Fruit fly (Drosophila melanogaster) whole organism, wandering third instar larva: ENCODE data around the gene CG9135.

Experiments
- Abd-B ChIP-seq: fragments of >200 bp; optimal IDR thresholded peaks from 2 replicates; lab custom pipeline; 2017; ENCODE audit warnings: missing biosample characterization, missing genetic modification characterization
- CG32264 ChIP-seq: fragments of 200-800 bp; sonication (Bioruptor generic); optimal IDR thresholded peaks from 2 replicates; lab custom pipeline; 2016; ENCODE audit warnings: missing biosample characterization, missing genetic modification characterization
- CG9705 ChIP-seq: fragments of 200-800 bp; sonication (Bioruptor generic); optimal IDR thresholded peaks from 2 replicates; lab custom pipeline; 2018; ENCODE audit warnings: missing biosample characterization, mild to moderate bottlenecking, missing genetic modification characterization
- CrebA ChIP-seq: fragments of 200-800 bp; sonication (Bioruptor generic); optimal IDR thresholded peaks from 2 replicates; lab custom pipeline; 2016; ENCODE audit warnings: missing biosample characterization, mild to moderate bottlenecking, missing genetic modification characterization, borderline replicate concordance
- Dfd ChIP-seq: fragments of >200 bp; optimal IDR thresholded peaks from 2 replicates; lab custom pipeline; 2017; ENCODE audit warnings: missing biosample characterization, missing genetic modification characterization
- Dif ChIP-seq: fragments of 200-275, 200-300 bp; sonication (Bioruptor generic); optimal IDR thresholded peaks from 2 replicates; lab custom pipeline; 2018; ENCODE audit warnings: missing biosample characterization, missing genetic modification characterization; ENCODE audit not compliant: partially characterized antibody
- GATAd ChIP-seq: sonication (Bioruptor generic); optimal IDR thresholded peaks from 2 replicates; lab custom pipeline; 2016; ENCODE audit warnings: missing biosample characterization, missing genetic modification characterization
- HLH106 ChIP-seq: fragments of 200-800 bp; optimal IDR thresholded peaks from 3 replicates; lab custom pipeline; 2019; ENCODE audit warnings: missing biosample characterization, mild to moderate bottlenecking, missing genetic modification characterization, moderate library complexity
- Hnf4 ChIP-seq: fragments of 200-800 bp; sonication (Bioruptor generic); optimal IDR thresholded peaks from 2 replicates; lab custom pipeline; 2016; ENCODE audit warnings: missing biosample characterization, mild to moderate bottlenecking, missing genetic modification characterization
- Hr78 ChIP-seq: fragments of >200 bp; optimal IDR thresholded peaks from 2 replicates; lab custom pipeline; 2017; ENCODE audit warnings: missing biosample characterization, missing genetic modification characterization
- Hr83 ChIP-seq: fragments of 200-300 bp; sonication (Bioruptor generic); optimal IDR thresholded peaks from 2 replicates; lab custom pipeline; 2016; ENCODE audit warnings: missing biosample characterization, mild to moderate bottlenecking, missing genetic modification characterization, moderate library complexity; ENCODE audit not compliant: poor library complexity, severe bottlenecking
- Mio ChIP-seq: sonication (Bioruptor generic); optimal IDR thresholded peaks from 2 replicates; lab custom pipeline; 2016; ENCODE audit warnings: missing biosample characterization, missing genetic modification characterization
- Myc ChIP-seq: fragments of >200 bp; optimal IDR thresholded peaks from 2 replicates; lab custom pipeline; 2017
- N ChIP-seq: fragments of >200 bp; optimal IDR thresholded peaks from 2 replicates; lab custom pipeline; 2018; ENCODE audit warnings: missing biosample characterization, missing external identifiers, missing genetic modification characterization
- OdsH ChIP-seq: fragments of 200-800 bp; sonication (Bioruptor generic); optimal IDR thresholded peaks from 2 replicates; lab custom pipeline; 2016; ENCODE audit warnings: missing biosample characterization, mild to moderate bottlenecking, missing genetic modification characterization
- Rel ChIP-seq, 2 experiments: fragments of 200-800 bp; sonication (Bioruptor generic) in 1 of 2; optimal IDR thresholded peaks; 2 replicates in 1 of 2; 3 replicates in 1 of 2; lab custom pipeline; 2016 to 2019; ENCODE audit warnings: mild to moderate bottlenecking in 2 of 2, missing biosample characterization in 2 of 2, missing genetic modification characterization in 2 of 2, moderate library complexity in 1 of 2
- Sp1 ChIP-seq: fragments of 200-800 bp; sonication (Bioruptor generic); optimal IDR thresholded peaks from 3 replicates; lab custom pipeline; 2019; ENCODE audit warnings: missing biosample characterization, mild to moderate bottlenecking, missing genetic modification characterization, moderate library complexity
- Vsx2 ChIP-seq: fragments of 200-300, 225-300 bp; sonication (Bioruptor generic); optimal IDR thresholded peaks from 2 replicates; lab custom pipeline; 2018; ENCODE audit warnings: missing biosample characterization, missing genetic modification characterization; ENCODE audit not compliant: partially characterized antibody
- brk ChIP-seq: fragments of 200-800 bp; sonication (Bioruptor generic); optimal IDR thresholded peaks from 2 replicates; lab custom pipeline; 2016; ENCODE audit warnings: missing biosample characterization, mild to moderate bottlenecking, missing genetic modification characterization
- dl ChIP-seq, 2 experiments: fragments of 175-275, 200-275 bp in 1 of 2; fragments of 200-275 bp in 1 of 2; sonication (Bioruptor generic); optimal IDR thresholded peaks; lab custom pipeline; 2018; ENCODE audit warnings: mild to moderate bottlenecking in 2 of 2, missing biosample characterization in 2 of 2, missing genetic modification characterization in 2 of 2, moderate library complexity in 2 of 2; ENCODE audit not compliant: partially characterized antibody in 2 of 2, insufficient read depth in 1 of 2
- dmrt93B ChIP-seq: fragments of 200-800 bp; sonication (Bioruptor generic); optimal IDR thresholded peaks from 2 replicates; lab custom pipeline; 2018; ENCODE audit warnings: missing biosample characterization, mild to moderate bottlenecking, missing genetic modification characterization
- dsf ChIP-seq: sonication (Bioruptor generic); optimal IDR thresholded peaks from 2 replicates; lab custom pipeline; 2016; ENCODE audit warnings: missing biosample characterization, missing genetic modification characterization, borderline replicate concordance
- fru ChIP-seq: fragments of 200-800 bp; sonication (Bioruptor generic); optimal IDR thresholded peaks from 3 replicates; lab custom pipeline; 2016; ENCODE audit warnings: missing biosample characterization, mild to moderate bottlenecking, missing genetic modification characterization
- h ChIP-seq: fragments of 200-800 bp; sonication (Bioruptor generic); optimal IDR thresholded peaks from 3 replicates; lab custom pipeline; 2016; ENCODE audit warnings: missing biosample characterization, mild to moderate bottlenecking, missing genetic modification characterization
- jim ChIP-seq: fragments of 175-275, 200-325 bp; sonication (Bioruptor generic); optimal IDR thresholded peaks from 2 replicates; lab custom pipeline; 2016; ENCODE audit warnings: missing biosample characterization, mild to moderate bottlenecking, missing genetic modification characterization
- lola ChIP-seq: fragments of >200 bp; optimal IDR thresholded peaks from 2 replicates; lab custom pipeline; 2017; ENCODE audit warnings: missing biosample characterization, missing genetic modification characterization
- pan ChIP-seq: fragments of >200 bp; optimal IDR thresholded peaks from 2 replicates; lab custom pipeline; 2017
- psq ChIP-seq: fragments of 200-800 bp; sonication (Bioruptor generic); optimal IDR thresholded peaks from 3 replicates; lab custom pipeline; 2017; ENCODE audit warnings: missing biosample characterization, mild to moderate bottlenecking, missing genetic modification characterization, moderate library complexity
- rgr ChIP-seq: fragments of 200-800 bp; sonication (Bioruptor generic); optimal IDR thresholded peaks from 3 replicates; lab custom pipeline; 2016; ENCODE audit warnings: missing biosample characterization, mild to moderate bottlenecking, missing genetic modification characterization
- sage ChIP-seq: fragments of 200-800 bp; sonication (Bioruptor generic); optimal IDR thresholded peaks from 2 replicates; lab custom pipeline; 2016; ENCODE audit warnings: missing biosample characterization, mild to moderate bottlenecking, missing genetic modification characterization
- sv ChIP-seq: fragments of 200-800 bp; sonication (Bioruptor generic); optimal IDR thresholded peaks from 3 replicates; lab custom pipeline; 2016; ENCODE audit warnings: missing biosample characterization, missing genetic modification characterization
- tai ChIP-seq: sonication (Bioruptor generic); optimal IDR thresholded peaks from 2 replicates; lab custom pipeline; 2016; ENCODE audit warnings: missing biosample characterization, missing genetic modification characterization
- usp ChIP-seq: fragments of >200 bp; optimal IDR thresholded peaks from 2 replicates; lab custom pipeline; 2017; ENCODE audit warnings: missing biosample characterization, missing genetic modification characterization
- woc ChIP-seq: sonication (Bioruptor generic); optimal IDR thresholded peaks from 2 replicates; lab custom pipeline; 2016; ENCODE audit warnings: missing biosample characterization, mild to moderate bottlenecking, missing genetic modification characterization

Gene CG9135

DNA sequence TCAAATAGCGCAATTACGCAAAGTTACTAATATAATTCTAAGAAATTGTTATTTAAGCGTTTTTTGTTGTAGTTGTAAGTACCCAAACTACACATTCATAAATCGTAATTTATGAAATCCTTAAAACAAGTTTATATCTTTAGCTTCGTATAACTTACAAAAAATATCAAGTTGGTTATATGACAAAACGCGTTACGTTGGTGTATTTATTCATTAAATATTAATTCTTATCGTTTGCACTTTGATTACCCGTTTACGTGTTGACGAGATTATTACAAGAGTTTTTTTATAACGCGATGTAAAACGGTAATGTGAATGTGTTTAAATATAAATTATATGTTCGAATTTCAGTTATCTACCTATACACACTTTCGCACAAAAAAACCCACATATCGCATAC lies 27.0 kb downstream of the CG9135 start:
- TF ChIP-seq rgr (GFP tag; lab: Kevin White, UChicago) = no peak
- no peak for TF ChIP-seq lola (GFP tag; lab: Kevin White, UChicago)
- no peak for TF ChIP-seq Hnf4 (GFP tag; lab: Kevin White, UChicago)
- TF ChIP-seq fru (GFP tag; lab: Kevin White, UChicago) = no peak
- TF ChIP-seq h = no peak
- no peak for TF ChIP-seq Vsx2
- TF ChIP-seq CG32264 (GFP tag; lab: Kevin White, UChicago) = no peak
- TF ChIP-seq Abd-B (GFP tag; lab: Kevin White, UChicago) = no peak
- TF ChIP-seq dmrt93B (GFP tag; lab: Kevin White, UChicago) = no peak
- no peak for TF ChIP-seq tai (GFP tag; lab: Kevin White, UChicago)
- TF ChIP-seq sage = no peak

DNA sequence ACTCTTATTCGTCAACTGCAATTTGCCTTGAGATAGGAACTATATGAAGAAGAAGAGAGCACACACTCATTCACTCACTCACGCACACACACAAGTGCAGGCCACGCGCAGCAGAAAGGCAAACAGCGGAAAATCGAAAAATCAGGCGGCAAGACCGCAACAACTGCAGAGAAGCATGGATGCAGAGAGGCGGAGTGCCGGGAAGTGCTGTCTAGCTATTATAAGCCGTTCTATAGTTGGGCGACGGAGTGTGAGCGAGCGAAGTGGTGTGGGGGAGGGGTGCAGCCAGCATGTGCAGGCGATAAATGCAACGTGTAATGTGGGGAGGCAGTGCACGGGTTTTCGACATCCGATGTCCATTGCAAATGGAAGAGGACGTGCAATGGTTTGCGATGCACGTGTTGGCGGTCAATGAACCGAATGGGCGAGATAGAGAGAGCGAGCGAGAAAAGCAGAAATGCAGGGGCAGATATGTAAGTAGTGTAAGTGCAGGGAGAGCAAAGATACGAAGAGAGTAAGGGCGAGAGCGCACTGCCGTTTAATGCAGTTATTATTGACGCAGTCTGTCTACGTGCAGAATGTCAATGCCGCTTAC lies 28.3 kb downstream of the CG9135 start:
- TF ChIP-seq h (peak; percentile 31), jim (GFP tag; lab: Kevin White, UChicago) (no peak), dl (GFP tag; optimal IDR thresholded peaks at IDR 0.05; lab: Kevin White, UChicago; ENCODE audit: insufficient read depth in 1 of 2, partially characterized antibody in 2 of 2) (peak; percentile 0 to 19), Rel (GFP tag; optimal IDR thresholded peaks at IDR 0.05; lab: Kevin White, UChicago) (no peak), Rel (tag; optimal IDR thresholded peaks at IDR 0.05; lab: Kevin White, UChicago) (peak; percentile 17), tai (GFP tag; lab: Kevin White, UChicago) (peak; percentile 95), GATAd (GFP tag; lab: Kevin White, UChicago) (no peak), psq (GFP tag; lab: Kevin White, UChicago) (peak; percentile 57), fru (GFP tag; lab: Kevin White, UChicago) (no peak), Sp1 (GFP tag; lab: Kevin White, UChicago) (peak; percentile 23), Dif (GFP tag; lab: Kevin White, UChicago) (peak; percentile 30), OdsH (GFP tag; lab: Kevin White, UChicago) (no peak)

- TF ChIP-seq GATAd (GFP tag; lab: Kevin White, UChicago) (no peak), Hr78 (GFP tag; lab: Kevin White, UChicago) (no peak), N (GFP tag; lab: Kevin White, UChicago) (no peak), usp (GFP tag; lab: Kevin White, UChicago) (no peak), Hnf4 (GFP tag; lab: Kevin White, UChicago) (no peak), Rel (GFP tag; optimal IDR thresholded peaks at IDR 0.05; lab: Kevin White, UChicago) (no peak), Rel (tag; optimal IDR thresholded peaks at IDR 0.05; lab: Kevin White, UChicago) (peak; percentile 11), HLH106 (tag; lab: Kevin White, UChicago) (no peak), tai (GFP tag; lab: Kevin White, UChicago) (no peak)
Observed at dm6 chr2L:6080329-6080728, 29.7 kb downstream of the CG9135 start.

dm6 chr2L:6081134-6081832 lies 30.7 kb downstream of the CG9135 start:
- TF ChIP-seq usp (GFP tag; lab: Kevin White, UChicago) (no peak), Rel (GFP tag; optimal IDR thresholded peaks at IDR 0.05; lab: Kevin White, UChicago) (no peak), Rel (tag; optimal IDR thresholded peaks at IDR 0.05; lab: Kevin White, UChicago) (peak; percentile 50), brk (GFP tag; lab: Kevin White, UChicago) (no peak), dl (GFP tag; optimal IDR thresholded peaks at IDR 0.05; lab: Kevin White, UChicago; ENCODE audit: insufficient read depth in 1 of 2, partially characterized antibody in 2 of 2) (peak in 1 of 2 experiments; percentile 55), CG9705 (GFP tag; lab: Kevin White, UChicago) (peak; percentile 36), pan (no peak), sage (no peak), tai (GFP tag; lab: Kevin White, UChicago) (peak; percentile 49), HLH106 (tag; lab: Kevin White, UChicago) (peak; percentile 15), Vsx2 (peak; percentile 9), lola (GFP tag; lab: Kevin White, UChicago) (peak; percentile 51), sv (GFP tag; lab: Kevin White, UChicago) (no peak), Abd-B (GFP tag; lab: Kevin White, UChicago) (no peak), psq (GFP tag; lab: Kevin White, UChicago) (peak; percentile 57), Dfd (GFP tag; lab: Kevin White, UChicago) (no peak), GATAd (GFP tag; lab: Kevin White, UChicago) (no peak), woc (GFP tag; lab: Kevin White, UChicago) (peak; percentile 40), CrebA (GFP tag; lab: Kevin White, UChicago) (no peak), Dif (GFP tag; lab: Kevin White, UChicago) (no peak), Sp1 (GFP tag; lab: Kevin White, UChicago) (peak; percentile 54), CG32264 (GFP tag; lab: Kevin White, UChicago) (no peak), h (peak; percentile 5), Mio (GFP tag; lab: Kevin White, UChicago) (no peak), dmrt93B (GFP tag; lab: Kevin White, UChicago) (no peak), OdsH (GFP tag; lab: Kevin White, UChicago) (no peak), Hr83 (GFP tag; lab: Kevin White, UChicago) (no peak), fru (GFP tag; lab: Kevin White, UChicago) (no peak), Myc (lab: Kevin White, UChicago) (no peak), dsf (GFP tag; lab: Kevin White, UChicago) (no peak), N (GFP tag; lab: Kevin White, UChicago) (no peak)
- TF ChIP-seq, all 38 proteins: peak for 11
